Worm (Caenorhabditis elegans): Measurements from ENCODE around the gene sru-7.

The sru-7 gene

DNA sequence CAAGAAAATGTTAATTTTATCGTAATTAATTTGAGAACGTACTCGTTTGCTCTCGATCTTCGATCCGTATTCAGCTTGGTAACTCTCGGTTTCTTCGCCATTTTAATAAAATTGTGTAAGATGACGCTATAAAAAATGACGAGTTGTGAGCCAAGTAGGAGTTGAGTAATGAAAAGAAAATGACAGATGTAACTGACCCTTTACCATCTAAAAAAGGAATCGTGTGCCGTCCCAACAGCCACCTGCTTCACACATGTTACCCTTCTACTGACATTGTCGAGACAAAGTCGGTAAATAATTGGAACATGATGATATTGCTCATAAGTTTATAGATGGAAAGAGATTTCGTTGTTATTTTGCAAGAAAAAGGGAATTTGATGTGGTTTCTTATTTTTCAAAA, 13.0 kb upstream of the sru-7 start, which contains the start of gene hlh-12:
Gene hlh-12, minus strand, starts transcription at position 101 of the 400 bp plus-strand sequence.
- TF ChIP-seq flt-1 (GFP tag; IDR thresholded peaks at IDR 0.05) = no peak
- TF ChIP-seq med-1 (GFP tag; optimal IDR thresholded peaks at IDR 0.05; ENCODE audit: insufficient read depth) = no peak
- no peak for TF ChIP-seq ztf-23 (GFP tag; IDR thresholded peaks at IDR 0.05)
- TF ChIP-seq cog-1 (tag; optimal IDR thresholded peaks at IDR 0.05) = no peak
- TF ChIP-seq ztf-29 (GFP tag; IDR thresholded peaks at IDR 0.05) = no peak
- TF ChIP-seq ref-1 (GFP tag; conservative IDR thresholded peaks at IDR 0.05) = no peak
- TF ChIP-seq klf-2 (GFP tag; conservative IDR thresholded peaks at IDR 0.05) = no peak
- no peak for TF ChIP-seq tab-1 (GFP tag; IDR thresholded peaks at IDR 0.05)
- no peak for TF ChIP-seq T22C8.4 (GFP tag; IDR thresholded peaks at IDR 0.05)

DNA sequence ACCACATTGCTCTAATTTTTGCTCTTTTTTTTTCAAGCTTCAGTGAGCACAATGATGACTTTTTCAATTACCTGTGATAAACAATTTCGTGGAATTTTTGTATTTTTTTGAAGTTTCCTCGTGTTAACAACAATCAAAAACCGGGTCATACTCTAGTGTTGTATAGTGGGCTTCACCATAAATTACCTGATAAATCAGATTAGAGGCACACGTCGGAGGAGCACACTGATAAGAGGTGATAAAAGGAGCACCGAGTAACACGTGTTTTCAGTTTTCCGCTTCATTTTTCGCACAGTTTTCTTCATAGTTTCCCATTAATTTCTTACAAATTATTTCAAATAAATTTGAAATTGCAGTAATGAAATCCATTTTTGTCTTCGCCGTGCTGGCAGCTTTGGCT, 11.0 kb upstream of the sru-7 start, which contains the start of gene spp-8:
Gene spp-8, plus strand, starts transcription at position 357 of the 400 bp plus-strand sequence.
- TF ChIP-seq ztf-29 (GFP tag; IDR thresholded peaks at IDR 0.05) (no peak), flt-1 (GFP tag; IDR thresholded peaks at IDR 0.05) (no peak), ztf-23 (GFP tag; IDR thresholded peaks at IDR 0.05) (no peak), T22C8.4 (GFP tag; IDR thresholded peaks at IDR 0.05) (no peak), ref-1 (GFP tag; conservative IDR thresholded peaks at IDR 0.05) (no peak), tab-1 (GFP tag; IDR thresholded peaks at IDR 0.05) (no peak), med-1 (GFP tag; optimal IDR thresholded peaks at IDR 0.05; ENCODE audit: insufficient read depth) (no peak), klf-2 (GFP tag; conservative IDR thresholded peaks at IDR 0.05) (no peak), cog-1 (tag; optimal IDR thresholded peaks at IDR 0.05) (no peak)

DNA sequence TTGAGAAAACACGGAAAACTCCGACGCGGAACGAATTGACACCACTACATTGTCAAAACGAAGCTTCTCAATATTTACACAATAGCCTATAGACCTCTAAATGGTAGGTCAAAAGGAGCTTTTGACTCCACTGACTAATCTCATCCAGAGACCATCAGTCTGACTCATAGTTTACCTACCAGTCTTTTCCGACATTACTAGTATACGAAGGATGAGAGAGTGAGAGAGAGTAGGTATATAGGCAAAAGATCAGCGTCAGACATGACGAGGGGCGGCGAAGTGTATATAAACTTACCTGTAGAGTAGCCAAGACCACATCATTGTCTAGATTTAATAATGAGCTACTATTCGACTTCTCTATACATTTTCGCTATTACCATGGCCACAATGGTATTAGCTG, 5.2 kb upstream of the sru-7 start, which contains the start of gene srlf-3:
Gene srlf-3, plus strand, starts transcription at position 301 of the 400 bp plus-strand sequence.
- TF ChIP-seq med-1 (GFP tag; optimal IDR thresholded peaks at IDR 0.05; ENCODE audit: insufficient read depth) (no peak), tab-1 (GFP tag; IDR thresholded peaks at IDR 0.05) (no peak), ref-1 (GFP tag; conservative IDR thresholded peaks at IDR 0.05) (no peak), klf-2 (GFP tag; conservative IDR thresholded peaks at IDR 0.05) (no peak), T22C8.4 (GFP tag; IDR thresholded peaks at IDR 0.05) (no peak), ztf-29 (GFP tag; IDR thresholded peaks at IDR 0.05) (no peak), cog-1 (tag; optimal IDR thresholded peaks at IDR 0.05) (no peak), ztf-23 (GFP tag; IDR thresholded peaks at IDR 0.05) (no peak), flt-1 (GFP tag; IDR thresholded peaks at IDR 0.05) (no peak)

DNA sequence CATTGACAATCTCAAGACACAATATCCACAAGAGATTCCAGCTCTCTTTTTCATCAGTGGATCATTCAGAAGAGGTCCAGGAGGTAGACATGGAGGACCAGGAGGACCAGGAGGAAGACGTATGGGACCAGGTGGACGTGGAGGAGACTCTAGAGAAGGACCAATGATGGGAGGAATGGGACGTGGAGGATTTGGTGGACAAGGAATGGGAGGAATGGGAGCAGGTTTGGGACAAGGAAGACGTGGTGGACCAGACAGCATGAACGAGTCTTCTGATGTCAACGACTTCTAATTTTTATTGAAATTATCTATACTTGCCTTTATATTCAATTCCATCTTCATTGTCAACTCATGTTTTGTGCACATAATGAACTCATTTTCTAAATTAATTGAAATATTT, 4.3 kb upstream of the sru-7 start:
- TF ChIP-seq T22C8.4 (GFP tag; IDR thresholded peaks at IDR 0.05) = no peak
- TF ChIP-seq flt-1 (GFP tag; IDR thresholded peaks at IDR 0.05) = no peak
- TF ChIP-seq ref-1 (GFP tag; conservative IDR thresholded peaks at IDR 0.05) = no peak
- no peak for TF ChIP-seq klf-2 (GFP tag; conservative IDR thresholded peaks at IDR 0.05)

DNA sequence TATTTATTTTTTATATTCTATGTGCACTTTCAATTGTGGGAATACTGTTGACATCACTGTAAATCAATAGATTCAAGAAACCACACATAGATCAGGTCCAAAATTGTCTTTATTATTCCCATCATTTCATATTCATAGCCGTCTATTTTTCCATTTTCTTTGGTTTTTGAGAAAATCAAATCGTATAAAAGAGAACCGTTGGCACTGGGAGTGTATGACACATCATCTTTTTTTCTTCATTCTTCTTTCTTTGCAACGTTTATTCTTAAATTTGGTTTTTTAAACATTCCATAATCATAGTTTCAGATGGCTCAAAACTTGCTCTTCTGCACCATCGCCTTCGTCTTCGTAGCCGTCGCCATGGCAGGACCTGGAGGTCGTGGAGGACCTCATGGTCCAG, 2.4 kb upstream of the sru-7 start, which contains the start of gene srlf-2:
Gene srlf-2, plus strand, starts transcription at position 301 of the 400 bp plus-strand sequence.
- TF ChIP-seq klf-2 (GFP tag; conservative IDR thresholded peaks at IDR 0.05) (no peak), med-1 (GFP tag; optimal IDR thresholded peaks at IDR 0.05; ENCODE audit: insufficient read depth) (no peak), ztf-29 (GFP tag; IDR thresholded peaks at IDR 0.05) (no peak), T22C8.4 (GFP tag; IDR thresholded peaks at IDR 0.05) (no peak), tab-1 (GFP tag; IDR thresholded peaks at IDR 0.05) (no peak), ztf-23 (GFP tag; IDR thresholded peaks at IDR 0.05) (no peak), flt-1 (GFP tag; IDR thresholded peaks at IDR 0.05) (no peak), ref-1 (GFP tag; conservative IDR thresholded peaks at IDR 0.05) (no peak), cog-1 (tag; optimal IDR thresholded peaks at IDR 0.05) (no peak)

DNA sequence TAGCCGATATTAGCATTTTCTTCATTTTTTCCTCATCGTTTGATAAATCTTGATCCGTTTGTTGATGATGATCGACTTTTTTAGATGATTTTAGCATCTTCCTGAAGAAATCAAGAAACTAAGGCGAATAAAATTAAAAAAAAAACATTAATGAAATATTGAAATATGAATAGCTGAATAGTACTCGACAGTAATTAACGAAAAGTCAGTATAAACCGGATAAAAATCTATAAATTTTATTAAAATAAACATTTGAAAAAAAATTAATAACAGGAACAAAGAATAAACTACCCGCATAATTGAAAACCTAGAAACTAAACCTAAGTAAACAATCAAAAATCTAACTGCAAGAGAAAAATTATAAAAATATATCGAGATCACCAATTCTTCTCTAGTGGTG, 3.9 kb downstream of the sru-7 start, which contains the start of gene C28C12.12:
Gene C28C12.12, minus strand, starts transcription at position 101 of the 400 bp plus-strand sequence.
- TF ChIP-seq klf-2 (GFP tag; conservative IDR thresholded peaks at IDR 0.05) = no peak
- no peak for TF ChIP-seq med-1 (GFP tag; optimal IDR thresholded peaks at IDR 0.05; ENCODE audit: insufficient read depth)
- no peak for TF ChIP-seq T22C8.4 (GFP tag; IDR thresholded peaks at IDR 0.05)
- TF ChIP-seq flt-1 (GFP tag; IDR thresholded peaks at IDR 0.05) = no peak
- TF ChIP-seq ztf-23 (GFP tag; IDR thresholded peaks at IDR 0.05) = no peak
- no peak for TF ChIP-seq cog-1 (tag; optimal IDR thresholded peaks at IDR 0.05)
- TF ChIP-seq tab-1 (GFP tag; IDR thresholded peaks at IDR 0.05) = no peak
- TF ChIP-seq ref-1 (GFP tag; conservative IDR thresholded peaks at IDR 0.05) = no peak

DNA sequence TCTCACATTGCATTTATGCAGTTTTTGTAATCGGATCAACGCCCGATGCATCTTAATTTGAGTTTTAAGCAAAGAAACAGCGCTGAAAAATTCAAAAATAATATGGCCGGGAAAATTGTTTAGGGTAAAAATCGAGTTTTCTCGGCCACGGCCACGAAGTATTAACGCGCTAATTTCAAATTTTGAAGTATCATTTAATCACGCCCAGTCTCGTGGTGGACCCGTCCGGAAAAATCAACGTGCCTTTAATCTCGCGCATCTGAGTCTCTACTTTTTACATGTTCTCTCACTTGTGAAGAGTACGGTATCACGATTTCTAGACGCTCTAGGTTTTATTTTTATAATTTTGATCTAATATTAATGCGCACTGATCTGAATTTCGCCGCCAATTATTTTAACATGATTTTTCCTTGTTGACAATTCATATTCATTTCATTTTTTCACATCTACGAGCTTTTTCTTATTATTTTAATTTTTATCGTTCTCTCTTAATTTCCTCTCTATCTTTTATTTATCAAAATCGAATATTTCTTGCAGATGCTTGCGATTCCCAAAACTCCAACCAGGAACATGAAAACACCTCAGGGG, 6.5 kb downstream of the sru-7 start, which contains the start of the genes acdh-13 and mesp-1:
Gene acdh-13, minus strand, starts transcription at position 51 of the 588 bp plus-strand sequence.
Gene mesp-1, plus strand, starts transcription at position 538 of the 588 bp plus-strand sequence.
- no peak for TF ChIP-seq flt-1 (GFP tag; IDR thresholded peaks at IDR 0.05)
- TF ChIP-seq T22C8.4 (GFP tag; IDR thresholded peaks at IDR 0.05) = no peak
- no peak for TF ChIP-seq klf-2 (GFP tag; conservative IDR thresholded peaks at IDR 0.05)
- no peak for TF ChIP-seq med-1 (GFP tag; optimal IDR thresholded peaks at IDR 0.05; ENCODE audit: insufficient read depth)
- TF ChIP-seq cog-1 (tag; optimal IDR thresholded peaks at IDR 0.05) = no peak
- TF ChIP-seq ztf-23 (GFP tag; IDR thresholded peaks at IDR 0.05) = no peak
- no peak for TF ChIP-seq tab-1 (GFP tag; IDR thresholded peaks at IDR 0.05)
- TF ChIP-seq ref-1 (GFP tag; conservative IDR thresholded peaks at IDR 0.05) = no peak
- no peak for TF ChIP-seq ztf-29 (GFP tag; IDR thresholded peaks at IDR 0.05)

DNA sequence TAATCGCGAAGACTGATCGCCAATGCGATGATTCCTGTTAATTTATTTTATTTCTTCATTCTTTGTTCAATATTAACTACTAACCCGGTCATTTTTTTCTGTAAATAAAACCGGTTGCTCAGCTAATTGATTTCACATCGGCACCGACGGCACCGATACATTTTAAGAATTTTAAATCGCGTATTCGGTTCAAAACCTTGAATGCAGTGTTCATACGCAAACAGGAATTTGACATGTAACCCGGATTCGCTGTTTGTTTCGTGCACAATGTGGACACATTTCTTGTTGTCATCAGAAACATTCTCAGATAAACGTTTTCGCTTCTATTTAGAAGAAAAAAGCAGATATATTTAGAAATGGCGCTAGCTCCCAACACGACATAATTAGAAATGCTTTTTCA, 7.6 kb downstream of the sru-7 start:
- no peak for TF ChIP-seq ztf-23 (GFP tag; IDR thresholded peaks at IDR 0.05)
- TF ChIP-seq flt-1 (GFP tag; IDR thresholded peaks at IDR 0.05) = no peak
- TF ChIP-seq T22C8.4 (GFP tag; IDR thresholded peaks at IDR 0.05) = no peak
- no peak for TF ChIP-seq med-1 (GFP tag; optimal IDR thresholded peaks at IDR 0.05; ENCODE audit: insufficient read depth)
- no peak for TF ChIP-seq ztf-29 (GFP tag; IDR thresholded peaks at IDR 0.05)
- no peak for TF ChIP-seq ref-1 (GFP tag; conservative IDR thresholded peaks at IDR 0.05)
- no peak for TF ChIP-seq cog-1 (tag; optimal IDR thresholded peaks at IDR 0.05)
- no peak for TF ChIP-seq klf-2 (GFP tag; conservative IDR thresholded peaks at IDR 0.05)

DNA sequence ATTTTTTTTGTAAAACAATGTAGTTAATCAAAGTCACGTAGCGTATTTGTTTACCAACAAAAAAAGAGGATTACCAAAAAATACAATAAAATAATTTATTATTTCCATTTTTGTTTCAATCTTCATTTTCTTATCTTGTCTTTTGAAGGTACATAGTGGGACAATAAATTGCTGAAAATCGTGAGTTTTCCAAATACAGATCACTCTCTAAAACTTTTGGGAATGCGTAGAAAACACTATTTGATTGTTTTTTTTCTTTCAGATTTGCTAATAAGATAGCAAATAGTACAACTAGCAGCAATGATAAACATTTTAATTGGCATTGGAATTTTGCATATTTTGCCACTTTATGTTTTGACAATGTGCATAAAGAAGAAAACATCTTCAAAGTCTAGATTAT, 9.0 kb downstream of the sru-7 start, which contains the start of gene C28C12.1:
Gene C28C12.1, plus strand, starts transcription at position 301 of the 400 bp plus-strand sequence.
- TF ChIP-seq flt-1 (GFP tag; IDR thresholded peaks at IDR 0.05) (no peak), klf-2 (GFP tag; conservative IDR thresholded peaks at IDR 0.05) (no peak), ztf-29 (GFP tag; IDR thresholded peaks at IDR 0.05) (no peak), tab-1 (GFP tag; IDR thresholded peaks at IDR 0.05) (no peak)
